Worm (Caenorhabditis elegans) whole organism, L1 larva: ENCODE results near the gene tkr-1.

Experiments
- C16A3.4 ChIP-seq: fragments of 150-350 bp; optimal IDR thresholded peaks from 2 replicates; lab custom pipeline; 2014; ENCODE audit warnings: missing biosample characterization, missing genetic modification characterization
- F16B12.6 ChIP-seq: fragments of 150-350 bp; optimal IDR thresholded peaks from 2 replicates; lab custom pipeline; 2014; ENCODE audit warnings: missing biosample characterization, missing genetic modification characterization
- aha-1 ChIP-seq: fragments of 150-350 bp; optimal IDR thresholded peaks from 2 replicates; lab custom pipeline; 2014; ENCODE audit warnings: missing biosample characterization, missing genetic modification characterization
- ama-1 ChIP-seq: fragments of 150-350 bp; optimal IDR thresholded peaks from 2 replicates; lab custom pipeline; 2014
- ceh-63 ChIP-seq: fragments of 200-800 bp; sonication (Bioruptor generic); optimal IDR thresholded peaks from 2 replicates; lab custom pipeline; 2018; ENCODE audit warnings: mild to moderate bottlenecking, missing genetic modification characterization, missing compliant biosample characterization
- ceh-82 ChIP-seq, 3 experiments: fragments of 150-350 bp in 1 of 3; sonication (generic microtip) in 2 of 3; optimal IDR thresholded peaks; 2 replicates each; lab custom pipeline; 2014 to 2017; ENCODE audit warnings: missing biosample characterization in 3 of 3, missing genetic modification characterization in 3 of 3
- ceh-88 ChIP-seq: fragments of 200-800 bp; sonication (Bioruptor generic); IDR thresholded peaks from 2 replicates; pipeline ENCODE4 v1.3.6; 2022; ENCODE audit warnings: missing genetic modification characterization, missing compliant biosample characterization
- ces-1 ChIP-seq: fragments of 150-350 bp; optimal IDR thresholded peaks from 2 replicates; lab custom pipeline; 2014; ENCODE audit warnings: missing biosample characterization, missing genetic modification reagents, missing genetic modification characterization
- efl-1 ChIP-seq, 4 experiments: fragments of 150-350 bp; optimal IDR thresholded peaks in 3 of 4; peaks in 1 of 4; 1 replicate in 1 of 4; 2 replicates in 3 of 4; lab custom pipeline; 2014; ENCODE audit warnings: missing biosample characterization in 2 of 4, missing genetic modification characterization in 2 of 4, missing genetic modification reagents in 2 of 4
- egl-13 ChIP-seq: sonication (generic microtip); optimal IDR thresholded peaks from 2 replicates; lab custom pipeline; 2016; ENCODE audit warnings: missing genotype, missing genetic modification reagents, missing genetic modification characterization, missing compliant biosample characterization
- elt-3 ChIP-seq, 6 experiments: fragments of 150-350 bp in 1 of 6; sonication (generic microtip); optimal IDR thresholded peaks; 2 replicates each; lab custom pipeline; 2017 to 2018; ENCODE audit warnings: missing biosample characterization in 6 of 6, missing genetic modification characterization in 6 of 6, inconsistent platforms in 1 of 6
- grh-1 ChIP-seq: fragments of 200-800 bp; sonication (Bioruptor generic); IDR thresholded peaks from 2 replicates; pipeline ENCODE4 v1.3.6; 2022; ENCODE audit warnings: missing genetic modification reagents, missing genetic modification characterization, missing compliant biosample characterization
- hlh-17 ChIP-seq: fragments of 200-800 bp; sonication (Bioruptor generic); optimal IDR thresholded peaks from 2 replicates; lab custom pipeline; 2018; ENCODE audit warnings: missing genetic modification characterization, mild to moderate bottlenecking, missing compliant biosample characterization, moderate library complexity, borderline replicate concordance
- hpl-2 ChIP-seq: fragments of 150-350 bp; optimal IDR thresholded peaks from 2 replicates; lab custom pipeline; 2014; ENCODE audit warnings: missing biosample characterization, missing genetic modification reagents, missing genetic modification characterization
- jun-1 ChIP-seq: fragments of 150-350 bp; optimal IDR thresholded peaks from 2 replicates; lab custom pipeline; 2014; ENCODE audit warnings: missing biosample characterization, missing genetic modification reagents, missing genetic modification characterization
- lin-13 ChIP-seq: fragments of 150-350 bp; optimal IDR thresholded peaks from 2 replicates; lab custom pipeline; 2014; ENCODE audit warnings: missing biosample characterization, missing genetic modification reagents, missing genetic modification characterization
- lin-14 ChIP-seq: fragments of 200-800 bp; sonication (Bioruptor generic); optimal IDR thresholded peaks from 2 replicates; lab custom pipeline; 2018; ENCODE audit warnings: mild to moderate bottlenecking, missing genetic modification characterization, moderate library complexity, missing compliant biosample characterization
- lin-15B ChIP-seq: fragments of 150-350 bp; sonication (generic microtip); optimal IDR thresholded peaks from 3 replicates; lab custom pipeline; 2014; ENCODE audit warnings: missing biosample characterization, missing genetic modification characterization
- lsy-2 ChIP-seq, 2 experiments: fragments of 150-350 bp; optimal IDR thresholded peaks; 2 replicates each; lab custom pipeline; 2014; ENCODE audit warnings: missing biosample characterization in 2 of 2, missing genetic modification characterization in 2 of 2
- mdl-1 ChIP-seq, 2 experiments: fragments of 150-350 bp; optimal IDR thresholded peaks; 2 replicates each; lab custom pipeline; 2014 to 2017; ENCODE audit warnings: missing biosample characterization in 2 of 2, missing genetic modification characterization in 2 of 2, inconsistent platforms in 1 of 2
- nhr-19 ChIP-seq: fragments of 200-800 bp; sonication (Bioruptor generic); conservative IDR thresholded peaks from 2 replicates; pipeline ENCODE4 v1.3.6; 2022; ENCODE audit warnings: missing genetic modification characterization, missing compliant biosample characterization
- nhr-237 ChIP-seq: fragments of 150-350 bp; optimal IDR thresholded peaks from 2 replicates; lab custom pipeline; 2014; ENCODE audit warnings: missing biosample characterization, missing genetic modification characterization
- nhr-71 ChIP-seq: sonication (generic microtip); optimal IDR thresholded peaks from 2 replicates; lab custom pipeline; 2016; ENCODE audit warnings: mild to moderate bottlenecking, missing genetic modification characterization, moderate library complexity, missing compliant biosample characterization
- nhr-76 ChIP-seq: sonication (generic microtip); optimal IDR thresholded peaks from 2 replicates; lab custom pipeline; 2017; ENCODE audit warnings: missing biosample characterization, missing genetic modification characterization
- nhr-84 ChIP-seq: sonication (generic microtip); optimal IDR thresholded peaks from 2 replicates; lab custom pipeline; 2017; ENCODE audit warnings: missing biosample characterization, missing genetic modification characterization
- pag-3 ChIP-seq: sonication (generic microtip); optimal IDR thresholded peaks from 2 replicates; lab custom pipeline; 2017; ENCODE audit warnings: missing genetic modification characterization, mild to moderate bottlenecking, missing compliant biosample characterization, antibody characterized with exemption, borderline replicate concordance; ENCODE audit not compliant: insufficient read depth
- pqm-1 ChIP-seq: sonication (generic microtip); optimal IDR thresholded peaks from 3 replicates; lab custom pipeline; 2017; ENCODE audit warnings: missing biosample characterization, missing genetic modification characterization
- rnt-1 ChIP-seq: sonication (generic microtip); optimal IDR thresholded peaks from 2 replicates; lab custom pipeline; 2016; ENCODE audit warnings: mild to moderate bottlenecking, missing genetic modification characterization, moderate library complexity, missing compliant biosample characterization
- skn-1 ChIP-seq: fragments of 150-350 bp; optimal IDR thresholded peaks from 2 replicates; lab custom pipeline; 2014; ENCODE audit warnings: missing biosample characterization, missing genetic modification characterization
- snu-23 ChIP-seq: sonication (generic microtip); optimal IDR thresholded peaks from 2 replicates; lab custom pipeline; 2016; ENCODE audit warnings: missing genetic modification characterization, missing compliant biosample characterization
- sox-4 ChIP-seq: sonication (generic microtip); optimal IDR thresholded peaks from 2 replicates; lab custom pipeline; 2016; ENCODE audit warnings: missing genetic modification characterization, missing compliant biosample characterization
- tbx-2 ChIP-seq: sonication (generic microtip); optimal IDR thresholded peaks from 2 replicates; lab custom pipeline; 2016; ENCODE audit warnings: missing genetic modification characterization, missing compliant biosample characterization
- unc-98 ChIP-seq: fragments of 200-800 bp; sonication (Bioruptor generic); IDR thresholded peaks from 2 replicates; pipeline ENCODE4 v1.3.6; 2022; ENCODE audit warnings: missing genetic modification characterization, missing compliant biosample characterization
- vab-15 ChIP-seq: sonication (generic microtip); optimal IDR thresholded peaks from 2 replicates; lab custom pipeline; 2017; ENCODE audit warnings: missing genotype, mild to moderate bottlenecking, missing genetic modification characterization, missing compliant biosample characterization
- ztf-11 ChIP-seq, 2 experiments: sonication (generic microtip); optimal IDR thresholded peaks; 2 replicates each; lab custom pipeline; 2016 to 2017; ENCODE audit warnings: missing genetic modification characterization in 2 of 2, missing biosample characterization in 1 of 2, missing compliant biosample characterization in 1 of 2
- ztf-4 ChIP-seq: fragments of 150-350 bp; optimal IDR thresholded peaks from 2 replicates; lab custom pipeline; 2014; ENCODE audit warnings: missing biosample characterization, missing genetic modification characterization

The tkr-1 gene

ce11 chrIII:9337968-9338367 lies 45.6 kb upstream of the tkr-1 start:
- TF ChIP-seq F16B12.6 (tag; lab: Kevin White, UChicago): no peak
- no peak for TF ChIP-seq ces-1 (GFP tag; lab: Kevin White, UChicago)
- TF ChIP-seq elt-3 (tag; optimal IDR thresholded peaks at IDR 0.05; lab: Kevin White, UChicago): no peak
- TF ChIP-seq ztf-4 (tag; lab: Kevin White, UChicago): no peak
- TF ChIP-seq efl-1 (optimal IDR thresholded peaks at IDR 0.05; lab: Kevin White, UChicago): no peak
- TF ChIP-seq efl-1 (GFP tag; optimal IDR thresholded peaks at IDR 0.05 in 1 of 2; lab: Kevin White, UChicago): peak in 1 of 2 experiments; percentile 85

ce11 chrIII:9340025-9340424 lies 43.6 kb upstream of the tkr-1 start:
- no peak for TF ChIP-seq nhr-19
- no peak for TF ChIP-seq aha-1 (tag; lab: Kevin White, UChicago)
- TF ChIP-seq grh-1 (GFP tag; lab: Robert Waterston, UW): no peak
- no peak for TF ChIP-seq tbx-2
- TF ChIP-seq ceh-63 (GFP tag; lab: Kevin White, UChicago): no peak
- no peak for TF ChIP-seq pqm-1 (tag; lab: Kevin White, UChicago)
- TF ChIP-seq ama-1 (lab: Kevin White, UChicago): no peak

ce11 chrIII:9344347-9344746 lies 39.2 kb upstream of the tkr-1 start, which contains the start of gene emb-9:
emb-9 (minus strand) TSS chrIII:9344447.
- TF ChIP-seq jun-1 (tag; lab: Kevin White, UChicago): no peak

ce11 chrIII:9346114-9346513 lies 37.5 kb upstream of the tkr-1 start:
- no peak for TF ChIP-seq unc-98 (GFP tag; lab: Robert Waterston, UW)
- TF ChIP-seq ztf-11 (tag; optimal IDR thresholded peaks at IDR 0.05; lab: Kevin White, UChicago): no peak
- no peak for TF ChIP-seq nhr-84 (tag; lab: Kevin White, UChicago)
- TF ChIP-seq vab-15: no peak
- no peak for TF ChIP-seq ceh-63 (GFP tag; lab: Kevin White, UChicago)
- TF ChIP-seq skn-1 (tag; lab: Kevin White, UChicago): no peak
- no peak for TF ChIP-seq ceh-82 (tag; optimal IDR thresholded peaks at IDR 0.05; lab: Kevin White, UChicago)
- no peak for TF ChIP-seq nhr-76
- TF ChIP-seq efl-1 (optimal IDR thresholded peaks at IDR 0.05; lab: Kevin White, UChicago): no peak
- no peak for TF ChIP-seq efl-1 (GFP tag; optimal IDR thresholded peaks at IDR 0.05 in 1 of 2; lab: Kevin White, UChicago)
- no peak for TF ChIP-seq hlh-17 (GFP tag; lab: Kevin White, UChicago)
- TF ChIP-seq hpl-2 (GFP tag; lab: Kevin White, UChicago): no peak
- TF ChIP-seq lsy-2 (tag; optimal IDR thresholded peaks at IDR 0.05; lab: Kevin White, UChicago): peak in 1 of 2 experiments; percentile 9
- TF ChIP-seq mdl-1 (tag; optimal IDR thresholded peaks at IDR 0.05; lab: Kevin White, UChicago): no peak
- no peak for TF ChIP-seq ceh-88 (GFP tag; lab: Robert Waterston, UW)
- TF ChIP-seq nhr-237 (tag; lab: Kevin White, UChicago): no peak
- TF ChIP-seq lin-14 (GFP tag; lab: Kevin White, UChicago): peak; percentile 51
- peak; percentile 0 for TF ChIP-seq snu-23
- peak; percentile 26 for TF ChIP-seq nhr-71 (tag; lab: Kevin White, UChicago)
- no peak for TF ChIP-seq egl-13 (tag; lab: Kevin White, UChicago)
- no peak for TF ChIP-seq lin-15B (tag; lab: Kevin White, UChicago)
- no peak for TF ChIP-seq lin-13
- TF ChIP-seq rnt-1 (tag; lab: Kevin White, UChicago): peak; percentile 64
- TF ChIP-seq pag-3: peak; percentile 73
- no peak for TF ChIP-seq sox-4 (tag; lab: Kevin White, UChicago)
- no peak for TF ChIP-seq C16A3.4 (tag; lab: Kevin White, UChicago)
